Worm (Caenorhabditis elegans) whole organism, L4/young adult: Measurements from ENCODE around the gene ceh-30.

Source experiments
- W03F9.2 ChIP-seq: fragments of 150-350 bp; optimal IDR thresholded peaks from 2 replicates; lab custom pipeline; 2014; ENCODE audit warnings: missing biosample characterization, missing genetic modification characterization
- dao-5 ChIP-seq: sonication (generic microtip); optimal IDR thresholded peaks from 2 replicates; lab custom pipeline; 2016; ENCODE audit warnings: missing genotype, missing genetic modification characterization, moderate library complexity, missing compliant biosample characterization
- him-1 ChIP-seq: sonication (generic microtip); optimal IDR thresholded peaks from 2 replicates; lab custom pipeline; 2016; ENCODE audit warnings: missing genotype, missing genetic modification reagents, missing genetic modification characterization, missing compliant biosample characterization

ce11 chrX:3040021-3040420, 23.4 kb upstream of the ceh-30 start:
- TF ChIP-seq W03F9.2 (tag; lab: Kevin White, UChicago) (no peak), him-1 (tag; lab: Kevin White, UChicago) (no peak), dao-5 (tag; lab: Kevin White, UChicago) (no peak)
